Worm (Caenorhabditis elegans) whole organism, midembryonic: ENCODE data around the gene Y62H9A.10.
A peak's percentile ranks its signal among the peaks of the same experiment; 100 is the strongest.

ENCODE experiments used
- T22C8.4 ChIP-seq: fragments of 200-800 bp; sonication (Bioruptor generic); IDR thresholded peaks from 2 replicates; pipeline ENCODE4 v1.3.6; 2022; ENCODE audit warnings: missing genetic modification characterization, missing compliant biosample characterization
- cog-1 ChIP-seq: sonication (generic microtip); optimal IDR thresholded peaks from 2 replicates; lab custom pipeline; 2016; ENCODE audit warnings: missing genetic modification characterization, missing compliant biosample characterization
- flt-1 ChIP-seq: fragments of 200-800 bp; sonication (Bioruptor generic); IDR thresholded peaks from 2 replicates; pipeline ENCODE4 v1.3.6; 2022; ENCODE audit warnings: missing genetic modification characterization, missing compliant biosample characterization
- klf-2 ChIP-seq: fragments of 200-800 bp; sonication (Bioruptor generic); conservative IDR thresholded peaks from 2 replicates; pipeline ENCODE4 v1.3.6; 2022; ENCODE audit warnings: missing genetic modification reagents, missing genetic modification characterization, missing compliant biosample characterization
- med-1 ChIP-seq: sonication (generic microtip); optimal IDR thresholded peaks from 2 replicates; lab custom pipeline; 2017; ENCODE audit warnings: missing genetic modification characterization, mild to moderate bottlenecking, missing compliant biosample characterization, antibody characterized with exemption, missing genetic modification reagents; ENCODE audit not compliant: insufficient read depth
- ref-1 ChIP-seq: fragments of 200-800 bp; sonication (Bioruptor generic); conservative IDR thresholded peaks from 2 replicates; pipeline ENCODE4 v1.3.6; 2022; ENCODE audit warnings: missing genetic modification reagents, missing genetic modification characterization, missing compliant biosample characterization
- tab-1 ChIP-seq: fragments of 200-800 bp; sonication (Bioruptor generic); IDR thresholded peaks from 2 replicates; pipeline ENCODE4 v1.3.6; 2022; ENCODE audit warnings: missing genetic modification characterization, missing compliant biosample characterization
- ztf-23 ChIP-seq: fragments of 200-800 bp; sonication (Bioruptor generic); IDR thresholded peaks from 2 replicates; pipeline ENCODE4 v1.3.6; 2022; ENCODE audit warnings: missing genetic modification reagents, missing genetic modification characterization, missing compliant biosample characterization
- ztf-29 ChIP-seq: fragments of 200-800 bp; sonication (Bioruptor generic); IDR thresholded peaks from 2 replicates; pipeline ENCODE4 v1.3.6; 2022; ENCODE audit warnings: missing genetic modification reagents, missing genetic modification characterization, missing compliant biosample characterization

Gene Y62H9A.10

ce11 chrX:11902661-11903060 lies at the start of gene Y62H9A.10:
Y62H9A.10 (minus strand) TSS chrX:11902761.
- TF ChIP-seq ztf-23 (GFP tag; lab: Robert Waterston, UW) (no peak), cog-1 (tag; lab: Kevin White, UChicago) (no peak), tab-1 (GFP tag; lab: Robert Waterston, UW) (no peak), T22C8.4 (GFP tag; lab: Robert Waterston, UW) (no peak), ztf-29 (GFP tag; lab: Robert Waterston, UW) (no peak), klf-2 (GFP tag; lab: Robert Waterston, UW) (no peak), flt-1 (GFP tag; lab: Robert Waterston, UW) (no peak), med-1 (GFP tag; lab: Kevin White, UChicago) (no peak), ref-1 (GFP tag; lab: Robert Waterston, UW) (no peak)

ce11 chrX:11952129-11952528 lies 49.6 kb upstream of the Y62H9A.10 start:
- no peak for TF ChIP-seq klf-2 (GFP tag; lab: Robert Waterston, UW)
- TF ChIP-seq cog-1 (tag; lab: Kevin White, UChicago) = no peak
- no peak for TF ChIP-seq ztf-29 (GFP tag; lab: Robert Waterston, UW)

ce11 chrX:11948184-11948894 lies 45.8 kb upstream of the Y62H9A.10 start, which contains the start of gene lsd-1:
lsd-1 (plus strand) TSS chrX:11948844.
- TF ChIP-seq ztf-23 (GFP tag; lab: Robert Waterston, UW) = no peak
- no peak for TF ChIP-seq T22C8.4 (GFP tag; lab: Robert Waterston, UW)
- TF ChIP-seq cog-1 (tag; lab: Kevin White, UChicago) = no peak
- no peak for TF ChIP-seq flt-1 (GFP tag; lab: Robert Waterston, UW)
- no peak for TF ChIP-seq klf-2 (GFP tag; lab: Robert Waterston, UW)
- no peak for TF ChIP-seq tab-1 (GFP tag; lab: Robert Waterston, UW)
- no peak for TF ChIP-seq med-1 (GFP tag; lab: Kevin White, UChicago)
- TF ChIP-seq ref-1 (GFP tag; lab: Robert Waterston, UW) = no peak
- no peak for TF ChIP-seq ztf-29 (GFP tag; lab: Robert Waterston, UW)

- TF ChIP-seq med-1 (GFP tag; lab: Kevin White, UChicago) = no peak
- no peak for TF ChIP-seq ztf-23 (GFP tag; lab: Robert Waterston, UW)
- TF ChIP-seq cog-1 (tag; lab: Kevin White, UChicago) = peak; percentile 32
- peak; percentile 78 for TF ChIP-seq T22C8.4 (GFP tag; lab: Robert Waterston, UW)
Measured at ce11 chrX:11946788-11947463, 44.4 kb upstream of the Y62H9A.10 start, which contains the start of gene nfya-1. nfya-1 (minus strand) TSS chrX:11946838.

- TF ChIP-seq T22C8.4 (GFP tag; lab: Robert Waterston, UW) (no peak), med-1 (GFP tag; lab: Kevin White, UChicago) (no peak), cog-1 (tag; lab: Kevin White, UChicago) (no peak), tab-1 (GFP tag; lab: Robert Waterston, UW) (no peak), ref-1 (GFP tag; lab: Robert Waterston, UW) (no peak), ztf-29 (GFP tag; lab: Robert Waterston, UW) (no peak), klf-2 (GFP tag; lab: Robert Waterston, UW) (no peak), flt-1 (GFP tag; lab: Robert Waterston, UW) (no peak), ztf-23 (GFP tag; lab: Robert Waterston, UW) (no peak)
Measured at ce11 chrX:11941951-11942350, 39.4 kb upstream of the Y62H9A.10 start, which contains the start of gene F55G7.3. F55G7.3 (minus strand) TSS chrX:11942051.

ce11 chrX:11938826-11939225 lies 36.3 kb upstream of the Y62H9A.10 start, which contains the start of gene F55G7.5:
F55G7.5 (minus strand) TSS chrX:11938926.
- no peak for TF ChIP-seq ref-1 (GFP tag; lab: Robert Waterston, UW)
- no peak for TF ChIP-seq cog-1 (tag; lab: Kevin White, UChicago)
- TF ChIP-seq tab-1 (GFP tag; lab: Robert Waterston, UW) = no peak
- TF ChIP-seq ztf-29 (GFP tag; lab: Robert Waterston, UW) = no peak
- TF ChIP-seq med-1 (GFP tag; lab: Kevin White, UChicago) = no peak
- TF ChIP-seq T22C8.4 (GFP tag; lab: Robert Waterston, UW) = no peak
- TF ChIP-seq klf-2 (GFP tag; lab: Robert Waterston, UW) = no peak
- TF ChIP-seq ztf-23 (GFP tag; lab: Robert Waterston, UW) = no peak
- TF ChIP-seq flt-1 (GFP tag; lab: Robert Waterston, UW) = no peak

ce11 chrX:11937343-11937935 lies 34.9 kb upstream of the Y62H9A.10 start:
- peak; percentile 67 for TF ChIP-seq klf-2 (GFP tag; lab: Robert Waterston, UW)
- peak; percentile 48 for TF ChIP-seq ref-1 (GFP tag; lab: Robert Waterston, UW)
- TF ChIP-seq flt-1 (GFP tag; lab: Robert Waterston, UW) = peak; percentile 90
- TF ChIP-seq T22C8.4 (GFP tag; lab: Robert Waterston, UW) = peak; percentile 100
- peak; percentile 86 for TF ChIP-seq ztf-23 (GFP tag; lab: Robert Waterston, UW)
- TF ChIP-seq tab-1 (GFP tag; lab: Robert Waterston, UW) = peak; percentile 74; the same call in 1 of the 2 replicates
- TF ChIP-seq cog-1 (tag; lab: Kevin White, UChicago) = peak; percentile 95
- peak; percentile 64 for TF ChIP-seq med-1 (GFP tag; lab: Kevin White, UChicago)
- TF ChIP-seq ztf-29 (GFP tag; lab: Robert Waterston, UW) = no peak

- TF ChIP-seq klf-2 (GFP tag; lab: Robert Waterston, UW) (peak; percentile 79), cog-1 (tag; lab: Kevin White, UChicago) (peak; percentile 69), T22C8.4 (GFP tag; lab: Robert Waterston, UW) (peak; percentile 63; the same call in 1 of the 2 replicates), ztf-23 (GFP tag; lab: Robert Waterston, UW) (peak; percentile 85), med-1 (GFP tag; lab: Kevin White, UChicago) (peak; percentile 41), tab-1 (GFP tag; lab: Robert Waterston, UW) (peak; percentile 90), ztf-29 (GFP tag; lab: Robert Waterston, UW) (0 out of 2 replicates have a peak, but pooled peaks have one; percentile 58), flt-1 (GFP tag; lab: Robert Waterston, UW) (peak; percentile 92), ref-1 (GFP tag; lab: Robert Waterston, UW) (peak; percentile 72)
Measured at ce11 chrX:11934933-11935332, 32.4 kb upstream of the Y62H9A.10 start.
